Fruit fly (Drosophila melanogaster) whole organism, embryonic: Measurements from ENCODE around the gene CG46307.

Experiments used
- Atf-2 ChIP-seq: fragments of 200-800 bp; sonication (Bioruptor generic); optimal IDR thresholded peaks from 2 replicates; lab custom pipeline; 2016; ENCODE audit warnings: missing biosample characterization, missing genetic modification characterization
- Awh ChIP-seq: fragments of 200-800 bp; sonication (Bioruptor generic); IDR thresholded peaks from 2 replicates; pipeline ENCODE4, ENCODE4 v1.3.6; 2022; ENCODE audit warnings: missing biosample characterization, missing genetic modification characterization
- Bdp1 ChIP-seq: fragments of 200-800 bp; sonication (Bioruptor generic); optimal IDR thresholded peaks from 3 replicates; lab custom pipeline; 2016; ENCODE audit warnings: missing biosample characterization, missing genetic modification characterization
- BtbVII ChIP-seq: fragments of 200-800 bp; sonication (Bioruptor generic); optimal IDR thresholded peaks from 3 replicates; lab custom pipeline; 2017; ENCODE audit warnings: missing biosample characterization, mild to moderate bottlenecking, missing genetic modification characterization
- CG10654 ChIP-seq: fragments of 200-800 bp; sonication (Bioruptor generic); optimal IDR thresholded peaks from 2 replicates; lab custom pipeline; 2016; ENCODE audit warnings: missing biosample characterization, missing genetic modification characterization
- CG12219 ChIP-seq: fragments of 200-800 bp; sonication (Bioruptor generic); optimal IDR thresholded peaks from 3 replicates; lab custom pipeline; 2018; ENCODE audit warnings: missing biosample characterization, mild to moderate bottlenecking, missing genetic modification characterization
- CG12942 ChIP-seq: fragments of 200-800 bp; sonication (Bioruptor generic); optimal IDR thresholded peaks from 3 replicates; lab custom pipeline; 2016; ENCODE audit warnings: missing biosample characterization, missing genetic modification characterization
- CG13287 ChIP-seq: fragments of 200-800 bp; sonication (Bioruptor generic); IDR thresholded peaks from 2 replicates; pipeline ENCODE4 v1.3.6; 2022; ENCODE audit warnings: missing biosample characterization, missing genetic modification characterization; ENCODE audit not compliant: partially characterized antibody
- CG13424 ChIP-seq: fragments of 200-800 bp; sonication (Bioruptor generic); optimal IDR thresholded peaks from 2 replicates; lab custom pipeline; 2019; ENCODE audit warnings: missing biosample characterization, mild to moderate bottlenecking, missing genetic modification characterization, moderate library complexity
- CG14050 ChIP-seq: fragments of 200-800 bp; sonication (Bioruptor generic); IDR thresholded peaks from 3 replicates; pipeline ENCODE4 v1.3.6; 2022; ENCODE audit warnings: missing biosample characterization, missing genetic modification characterization
- CG14710 ChIP-seq: fragments of 200-800 bp; sonication (Bioruptor generic); optimal IDR thresholded peaks from 3 replicates; lab custom pipeline; 2019; ENCODE audit warnings: missing biosample characterization, mild to moderate bottlenecking, missing genetic modification characterization, moderate library complexity
- CG15073 ChIP-seq: fragments of 200-800 bp; sonication (Bioruptor generic); optimal IDR thresholded peaks from 2 replicates; lab custom pipeline; 2016; ENCODE audit warnings: missing biosample characterization, missing genetic modification characterization
- CG1603 ChIP-seq: fragments of 200-800 bp; sonication (Bioruptor generic); optimal IDR thresholded peaks from 2 replicates; lab custom pipeline; 2019; ENCODE audit warnings: missing biosample characterization, mild to moderate bottlenecking, missing genetic modification characterization, moderate library complexity
- CG16813 ChIP-seq: fragments of 200-800 bp; sonication (Bioruptor generic); IDR thresholded peaks from 3 replicates; pipeline ENCODE4 v1.3.6; 2022; ENCODE audit warnings: missing biosample characterization, missing genetic modification characterization; ENCODE audit not compliant: partially characterized antibody
- CG17802 ChIP-seq: fragments of 200-800 bp; sonication (Bioruptor generic); optimal IDR thresholded peaks from 2 replicates; lab custom pipeline; 2018; ENCODE audit warnings: missing biosample characterization, mild to moderate bottlenecking, missing genetic modification characterization, moderate library complexity
- CG2712 ChIP-seq: fragments of 200-800 bp; optimal IDR thresholded peaks from 3 replicates; lab custom pipeline; 2019; ENCODE audit warnings: missing biosample characterization, mild to moderate bottlenecking, missing genetic modification characterization, moderate library complexity
- CG3163 ChIP-seq: fragments of 200-800 bp; sonication (Bioruptor generic); optimal IDR thresholded peaks from 3 replicates; lab custom pipeline; 2016; ENCODE audit warnings: missing biosample characterization, missing genetic modification characterization
- CG32772 ChIP-seq: fragments of 200-800 bp; sonication (Bioruptor generic); IDR thresholded peaks from 2 replicates; pipeline ENCODE4 v1.3.6; 2022; ENCODE audit warnings: missing biosample characterization, missing genetic modification characterization
- CG3281 ChIP-seq: fragments of 200-800 bp; sonication (Bioruptor generic); optimal IDR thresholded peaks from 3 replicates; lab custom pipeline; 2017; ENCODE audit warnings: missing biosample characterization, mild to moderate bottlenecking, missing genetic modification characterization
- CG3838 ChIP-seq: fragments of 200-800 bp; sonication (Bioruptor generic); optimal IDR thresholded peaks from 3 replicates; lab custom pipeline; 2016; ENCODE audit warnings: missing biosample characterization, missing genetic modification characterization
- CG4282 ChIP-seq: fragments of 200-800 bp; sonication (Bioruptor generic); optimal IDR thresholded peaks from 2 replicates; lab custom pipeline; 2016; ENCODE audit warnings: missing biosample characterization, missing genetic modification characterization
- CG5245 ChIP-seq: fragments of 200-800 bp; sonication (Bioruptor generic); optimal IDR thresholded peaks from 3 replicates; lab custom pipeline; 2016; ENCODE audit warnings: missing biosample characterization, missing genetic modification characterization
- CG7928 ChIP-seq: fragments of 200-800 bp; sonication (Bioruptor generic); optimal IDR thresholded peaks from 2 replicates; lab custom pipeline; 2017; ENCODE audit warnings: missing biosample characterization, mild to moderate bottlenecking, missing genetic modification characterization
- CG9817 ChIP-seq: fragments of 200-800 bp; sonication (Bioruptor generic); optimal IDR thresholded peaks from 2 replicates; lab custom pipeline; 2018; ENCODE audit warnings: missing biosample characterization, mild to moderate bottlenecking, missing genetic modification characterization, moderate library complexity
- CG9932 ChIP-seq: fragments of 200-800 bp; sonication (Bioruptor generic); IDR thresholded peaks from 2 replicates; pipeline ENCODE4 v1.3.6; 2022; ENCODE audit warnings: missing biosample characterization, missing genetic modification characterization
- Camta ChIP-seq: fragments of 200-800 bp; sonication (Bioruptor generic); optimal IDR thresholded peaks from 2 replicates; lab custom pipeline; 2016; ENCODE audit warnings: missing biosample characterization, missing genetic modification characterization
- Dbx ChIP-seq: fragments of 200-800 bp; sonication (Bioruptor generic); IDR thresholded peaks from 3 replicates; pipeline ENCODE4 v1.3.6; 2022; ENCODE audit warnings: missing biosample characterization, missing genetic modification characterization
- Dll ChIP-seq: fragments of 200-800 bp; sonication (Bioruptor generic); IDR thresholded peaks from 4 replicates; pipeline ENCODE4 v1.3.6; 2022; ENCODE audit warnings: missing biosample characterization, missing genetic modification characterization; ENCODE audit not compliant: partially characterized antibody
- HLH3B ChIP-seq: fragments of 200-800 bp; sonication (Bioruptor generic); IDR thresholded peaks from 2 replicates; pipeline ENCODE4 v1.3.6; 2022; ENCODE audit warnings: missing biosample characterization, missing genetic modification characterization
- HmgZ ChIP-seq: fragments of 200-800 bp; sonication (Bioruptor generic); optimal IDR thresholded peaks from 2 replicates; lab custom pipeline; 2018; ENCODE audit warnings: missing biosample characterization, mild to moderate bottlenecking, missing genetic modification characterization
- Hmr ChIP-seq: fragments of 200-800 bp; sonication (Bioruptor generic); optimal IDR thresholded peaks from 3 replicates; lab custom pipeline; 2017; ENCODE audit warnings: mild to moderate bottlenecking, missing biosample characterization, missing genetic modification reagents, missing genetic modification characterization
- Mad ChIP-seq: fragments of 200-800 bp; sonication (Bioruptor generic); optimal IDR thresholded peaks from 2 replicates; lab custom pipeline; 2016; ENCODE audit warnings: missing biosample characterization, missing genetic modification characterization
- NFAT ChIP-seq: fragments of 200-800 bp; sonication (Bioruptor generic); IDR thresholded peaks from 2 replicates; pipeline ENCODE4 v1.3.6; 2022; ENCODE audit warnings: missing biosample characterization, missing genetic modification characterization
- NfI ChIP-seq: fragments of 200-800 bp; sonication (Bioruptor generic); optimal IDR thresholded peaks from 3 replicates; lab custom pipeline; 2018; ENCODE audit warnings: missing biosample characterization, mild to moderate bottlenecking, missing genetic modification characterization, moderate library complexity
- Oaz ChIP-seq: fragments of 200-800 bp; sonication (Bioruptor generic); IDR thresholded peaks from 2 replicates; pipeline ENCODE4 v1.3.6; 2022; ENCODE audit warnings: missing biosample characterization, missing genetic modification characterization
- Opbp ChIP-seq: fragments of 200-800 bp; sonication (Bioruptor generic); IDR thresholded peaks from 3 replicates; pipeline ENCODE4 v1.3.6; 2022; ENCODE audit warnings: missing biosample characterization, missing genetic modification characterization; ENCODE audit not compliant: partially characterized antibody
- Six4 ChIP-seq: fragments of 200-800 bp; sonication (Bioruptor generic); optimal IDR thresholded peaks from 2 replicates; lab custom pipeline; 2016; ENCODE audit warnings: missing biosample characterization, missing genetic modification characterization
- ac ChIP-seq: fragments of 200-800 bp; sonication (Bioruptor generic); optimal IDR thresholded peaks from 3 replicates; lab custom pipeline; 2017; ENCODE audit warnings: missing biosample characterization, mild to moderate bottlenecking, missing genetic modification characterization
- ase ChIP-seq: fragments of 200-800 bp; sonication (Bioruptor generic); IDR thresholded peaks from 3 replicates; pipeline ENCODE4 v1.3.6; 2022; ENCODE audit warnings: missing biosample characterization, missing genetic modification characterization
- az2 ChIP-seq: fragments of 200-800 bp; sonication (Bioruptor generic); optimal IDR thresholded peaks from 3 replicates; lab custom pipeline; 2016; ENCODE audit warnings: missing biosample characterization, missing genetic modification characterization
- chn ChIP-seq: fragments of 200-800 bp; sonication (Bioruptor generic); optimal IDR thresholded peaks from 2 replicates; lab custom pipeline; 2016; ENCODE audit warnings: missing biosample characterization, missing genetic modification characterization
- dimm ChIP-seq: fragments of 200-800 bp; sonication (Bioruptor generic); IDR thresholded peaks from 2 replicates; pipeline ENCODE4 v1.3.6; 2022; ENCODE audit warnings: missing biosample characterization, missing genetic modification characterization
- lmd ChIP-seq: fragments of 200-800 bp; sonication (Bioruptor generic); IDR thresholded peaks from 2 replicates; pipeline ENCODE4 v1.3.6; 2022; ENCODE audit warnings: missing biosample characterization, missing genetic modification characterization
- lola ChIP-seq, 3 experiments: fragments of >200 bp in 2 of 3; fragments of 200-800 bp in 1 of 3; sonication (Bioruptor generic) in 1 of 3; optimal IDR thresholded peaks; 2 replicates each; lab custom pipeline; 2017 to 2019; ENCODE audit warnings: missing biosample characterization in 3 of 3, missing genetic modification characterization in 3 of 3, mild to moderate bottlenecking in 1 of 3, moderate library complexity in 1 of 3
- pnt ChIP-seq: fragments of 200-800 bp; sonication (Bioruptor generic); optimal IDR thresholded peaks from 3 replicates; lab custom pipeline; 2016; ENCODE audit warnings: missing biosample characterization, missing genetic modification characterization
- row ChIP-seq: fragments of 200-800 bp; sonication (Bioruptor generic); IDR thresholded peaks from 3 replicates; pipeline ENCODE4 v1.3.6; 2022; ENCODE audit warnings: missing biosample characterization, missing genetic modification characterization
- seq ChIP-seq: fragments of 200-800 bp; sonication (Bioruptor generic); IDR thresholded peaks from 2 replicates; pipeline ENCODE4 v1.3.6; 2022; ENCODE audit warnings: missing biosample characterization, missing genetic modification characterization
- tio ChIP-seq: fragments of 200-800 bp; sonication (Bioruptor generic); optimal IDR thresholded peaks from 2 replicates; lab custom pipeline; 2017; ENCODE audit warnings: missing biosample characterization, missing genetic modification characterization, inconsistent platforms
- ttk ChIP-seq: fragments of 200-800 bp; sonication (Bioruptor generic); IDR thresholded peaks from 2 replicates; pipeline ENCODE4 v2.1.2; 2022; ENCODE audit warnings: missing biosample characterization, missing genetic modification characterization
- unpg ChIP-seq: fragments of 200-800 bp; sonication (Bioruptor generic); optimal IDR thresholded peaks from 3 replicates; lab custom pipeline; 2018; ENCODE audit warnings: missing biosample characterization, mild to moderate bottlenecking, missing genetic modification characterization, moderate library complexity
- wor ChIP-seq: fragments of 200-800 bp; sonication (Bioruptor generic); IDR thresholded peaks from 2 replicates; pipeline ENCODE4 v1.3.6; 2022; ENCODE audit warnings: missing biosample characterization, missing genetic modification characterization

The CG46307 gene

dm6 chr2L:21142972-21143385 is 38.6 kb downstream of the CG46307 start, which contains the start of gene pths (continued):
- no peak for TF ChIP-seq tio (GFP tag; lab: Kevin White, UChicago)
- TF ChIP-seq row (GFP tag; lab: Robert Waterston, UW) = peak; percentile 92
- no peak for TF ChIP-seq Six4 (GFP tag; lab: Kevin White, UChicago)
- peak; percentile 54 for TF ChIP-seq NFAT
- peak; percentile 3 for TF ChIP-seq HmgZ (tag; lab: Kevin White, UChicago)
- TF ChIP-seq Mad (GFP tag; lab: Kevin White, UChicago) = no peak
- peak; percentile 38 for TF ChIP-seq CG13424 (tag; lab: Kevin White, UChicago)
- TF ChIP-seq Dll (GFP tag; lab: Robert Waterston, UW) = peak; percentile 70; the same call in 3 of the 4 replicates
- no peak for TF ChIP-seq unpg (GFP tag; lab: Kevin White, UChicago)
- no peak for TF ChIP-seq ttk (GFP tag; lab: Robert Waterston, UW)
- no peak for TF ChIP-seq seq (GFP tag; lab: Robert Waterston, UW)
- TF ChIP-seq CG3163 (GFP tag; lab: Kevin White, UChicago) = peak; percentile 3
- no peak; the same call in 1 of the 2 replicates for TF ChIP-seq lmd (GFP tag; lab: Robert Waterston, UW)
- TF ChIP-seq ase (GFP tag; lab: Robert Waterston, UW) = no peak; the same call in 1 of the 3 replicates
- TF ChIP-seq Awh (GFP tag; lab: Robert Waterston, UW) = no peak
- TF ChIP-seq dimm (GFP tag; lab: Robert Waterston, UW) = no peak
- peak; percentile 78 for TF ChIP-seq CG13287
- TF ChIP-seq CG32772 (GFP tag; lab: Robert Waterston, UW) = no peak
- TF ChIP-seq CG5245 (GFP tag; lab: Kevin White, UChicago) = no peak
- 0 out of 2 replicates have a peak, but pooled peaks have one; percentile 4 for TF ChIP-seq HLH3B
- peak; percentile 30 for TF ChIP-seq Atf-2
- TF ChIP-seq Oaz (GFP tag; lab: Robert Waterston, UW) = no peak
- no peak for TF ChIP-seq CG3838
- peak; percentile 95 for TF ChIP-seq CG17802
- TF ChIP-seq CG14050 = no peak
- peak in 2 of 3 experiments; percentile 5 to 80 for TF ChIP-seq lola (GFP tag; optimal IDR thresholded peaks at IDR 0.05; lab: Kevin White, UChicago)
- no peak for TF ChIP-seq CG4282
- TF ChIP-seq Hmr = peak; percentile 65
- TF ChIP-seq CG1603 = peak; percentile 95
- TF ChIP-seq CG9932 = peak; percentile 82
- 0 out of 3 replicates have a peak, but pooled peaks have one; percentile 34 for TF ChIP-seq Dbx
- no peak for TF ChIP-seq wor (GFP tag; lab: Robert Waterston, UW)
- TF ChIP-seq NfI (GFP tag; lab: Kevin White, UChicago) = peak; percentile 41
- peak; percentile 85 for TF ChIP-seq CG16813 (GFP tag; lab: Robert Waterston, UW)
- TF ChIP-seq pnt (GFP tag; lab: Kevin White, UChicago) = peak; percentile 56
- peak; percentile 38 for TF ChIP-seq Camta (GFP tag; lab: Kevin White, UChicago)
- peak; percentile 51 for TF ChIP-seq CG12942
- no peak for TF ChIP-seq CG12219 (GFP tag; lab: Kevin White, UChicago)
- TF ChIP-seq CG3281 (GFP tag; lab: Kevin White, UChicago) = no peak
- TF ChIP-seq BtbVII = no peak
- TF ChIP-seq az2 (GFP tag; lab: Kevin White, UChicago) = peak; percentile 2
- TF ChIP-seq CG2712 = peak; percentile 52
- TF ChIP-seq CG7928 (GFP tag; lab: Kevin White, UChicago) = no peak
- peak; percentile 68 for TF ChIP-seq CG9817 (tag; lab: Kevin White, UChicago)
- peak; percentile 67 for TF ChIP-seq CG14710 (tag; lab: Kevin White, UChicago)
- TF ChIP-seq chn (GFP tag; lab: Kevin White, UChicago) = no peak
- peak; percentile 86 for TF ChIP-seq Opbp (GFP tag; lab: Robert Waterston, UW)
- peak; percentile 37 for TF ChIP-seq CG10654 (GFP tag; lab: Kevin White, UChicago)
- TF ChIP-seq CG15073 (GFP tag; lab: Kevin White, UChicago) = no peak
- TF ChIP-seq Bdp1 (GFP tag; lab: Kevin White, UChicago) = no peak
- no peak for TF ChIP-seq ac (GFP tag; lab: Kevin White, UChicago)
